Worm (Caenorhabditis elegans) whole organism, L3 larva: ENCODE results near the gene F15D4.4.

Experiments used
- R02D3.7 ChIP-seq: fragments of 150-350 bp; optimal IDR thresholded peaks from 2 replicates; lab custom pipeline; 2014; ENCODE audit warnings: missing biosample characterization, missing genetic modification characterization
- aly-2 ChIP-seq: fragments of 150-350 bp; optimal IDR thresholded peaks from 2 replicates; lab custom pipeline; 2014; ENCODE audit warnings: missing biosample characterization, missing genetic modification characterization
- ama-1 ChIP-seq: fragments of 150-350 bp; optimal IDR thresholded peaks from 2 replicates; lab custom pipeline; 2018
- ceh-16 ChIP-seq: sonication (generic microtip); optimal IDR thresholded peaks from 2 replicates; lab custom pipeline; 2017; ENCODE audit warnings: missing biosample characterization, missing genetic modification characterization
- ceh-28 ChIP-seq: fragments of 150-350 bp; optimal IDR thresholded peaks from 2 replicates; lab custom pipeline; 2014; ENCODE audit warnings: missing biosample characterization, missing genetic modification reagents, missing genetic modification characterization
- ceh-9 ChIP-seq: sonication (generic microtip); optimal IDR thresholded peaks from 2 replicates; lab custom pipeline; 2018; ENCODE audit warnings: missing biosample characterization, missing genetic modification characterization
- daf-12 ChIP-seq: fragments of 150-350 bp; optimal IDR thresholded peaks from 2 replicates; lab custom pipeline; 2014; ENCODE audit warnings: missing biosample characterization, missing genetic modification reagents, missing genetic modification characterization
- egl-27 ChIP-seq: sonication (generic microtip); optimal IDR thresholded peaks from 4 replicates; lab custom pipeline; 2017; ENCODE audit warnings: missing biosample characterization, missing genetic modification reagents, missing genetic modification characterization
- egl-5 ChIP-seq: fragments of 150-350 bp; optimal IDR thresholded peaks from 2 replicates; lab custom pipeline; 2017; ENCODE audit warnings: missing biosample characterization, missing genetic modification reagents, missing genetic modification characterization, inconsistent platforms
- elt-1 ChIP-seq: fragments of 150-350 bp; optimal IDR thresholded peaks from 2 replicates; lab custom pipeline; 2014; ENCODE audit warnings: missing biosample characterization, missing genetic modification characterization
- elt-3 ChIP-seq, 3 experiments: fragments of 150-350 bp in 1 of 3; sonication (generic microtip) in 2 of 3; optimal IDR thresholded peaks; 2 replicates in 2 of 3; 4 replicates in 1 of 3; lab custom pipeline; 2014 to 2017; ENCODE audit warnings: missing biosample characterization in 3 of 3, missing genetic modification characterization in 3 of 3
- eor-1 ChIP-seq, 2 experiments: fragments of 150-350 bp; optimal IDR thresholded peaks; 2 replicates each; lab custom pipeline; 2014 to 2018; ENCODE audit warnings: missing biosample characterization in 2 of 2, missing genetic modification characterization in 2 of 2
- fkh-2 ChIP-seq: fragments of 150-350 bp; optimal IDR thresholded peaks from 2 replicates; lab custom pipeline; 2014; ENCODE audit warnings: missing biosample characterization, missing genetic modification reagents, missing genetic modification characterization
- fos-1 ChIP-seq: fragments of 150-350 bp; optimal IDR thresholded peaks from 2 replicates; lab custom pipeline; 2014; ENCODE audit warnings: missing biosample characterization, missing genetic modification characterization
- hmg-11 ChIP-seq: sonication (generic microtip); optimal IDR thresholded peaks from 2 replicates; lab custom pipeline; 2016; ENCODE audit warnings: missing genetic modification characterization, missing compliant biosample characterization
- jun-1 ChIP-seq: fragments of 150-350 bp; optimal IDR thresholded peaks from 2 replicates; lab custom pipeline; 2014; ENCODE audit warnings: missing biosample characterization, missing genetic modification reagents, missing genetic modification characterization
- lin-15B ChIP-seq: fragments of 150-350 bp; optimal IDR thresholded peaks from 2 replicates; lab custom pipeline; 2014; ENCODE audit warnings: missing biosample characterization, missing genetic modification characterization
- lin-39 ChIP-seq: fragments of 150-350 bp; optimal IDR thresholded peaks from 2 replicates; lab custom pipeline; 2018; ENCODE audit warnings: missing biosample characterization, missing genetic modification reagents, missing genetic modification characterization
- lsy-12 ChIP-seq: sonication (generic microtip); optimal IDR thresholded peaks from 2 replicates; lab custom pipeline; 2016; ENCODE audit warnings: mild to moderate bottlenecking, missing genetic modification characterization, missing compliant biosample characterization
- mdl-1 ChIP-seq: fragments of 150-350 bp; optimal IDR thresholded peaks from 2 replicates; lab custom pipeline; 2014; ENCODE audit warnings: missing biosample characterization, missing genetic modification characterization
- mml-1 ChIP-seq: fragments of 150-350 bp; sonication (generic microtip); optimal IDR thresholded peaks from 3 replicates; lab custom pipeline; 2014; ENCODE audit warnings: missing biosample characterization, missing genetic modification characterization
- nfya-1 ChIP-seq: sonication (generic microtip); optimal IDR thresholded peaks from 2 replicates; lab custom pipeline; 2017; ENCODE audit warnings: missing genetic modification characterization, mild to moderate bottlenecking, missing compliant biosample characterization, antibody characterized with exemption, moderate library complexity; ENCODE audit not compliant: insufficient read depth
- nhr-11 ChIP-seq: fragments of 150-350 bp; optimal IDR thresholded peaks from 2 replicates; lab custom pipeline; 2014; ENCODE audit warnings: missing biosample characterization, missing genetic modification characterization
- nhr-12 ChIP-seq: fragments of 150-350 bp; optimal IDR thresholded peaks from 2 replicates; lab custom pipeline; 2014; ENCODE audit warnings: missing biosample characterization, missing genetic modification characterization
- nhr-23 ChIP-seq: fragments of 150-350 bp; optimal IDR thresholded peaks from 2 replicates; lab custom pipeline; 2014; ENCODE audit warnings: missing biosample characterization, missing genetic modification reagents, missing genetic modification characterization
- nhr-237 ChIP-seq: fragments of 150-350 bp; optimal IDR thresholded peaks from 2 replicates; lab custom pipeline; 2014; ENCODE audit warnings: missing biosample characterization, missing genetic modification characterization
- nhr-25 ChIP-seq: sonication (generic microtip); optimal IDR thresholded peaks from 2 replicates; lab custom pipeline; 2017; ENCODE audit warnings: missing biosample characterization, missing genetic modification characterization
- nhr-28 ChIP-seq: fragments of 150-350 bp; optimal IDR thresholded peaks from 2 replicates; lab custom pipeline; 2014; ENCODE audit warnings: missing biosample characterization, missing genetic modification characterization
- nhr-43 ChIP-seq: sonication (generic microtip); optimal IDR thresholded peaks from 2 replicates; lab custom pipeline; 2016; ENCODE audit warnings: mild to moderate bottlenecking, missing genetic modification characterization, missing compliant biosample characterization; ENCODE audit not compliant: poor library complexity, severe bottlenecking
- nhr-67 ChIP-seq: fragments of 150-350 bp; optimal IDR thresholded peaks from 2 replicates; lab custom pipeline; 2014; ENCODE audit warnings: missing biosample characterization, missing genetic modification characterization
- nhr-76 ChIP-seq: fragments of 150-350 bp; sonication (generic microtip); optimal IDR thresholded peaks from 5 replicates; lab custom pipeline; 2014; ENCODE audit warnings: missing biosample characterization, missing genetic modification characterization
- pha-4 ChIP-seq: fragments of 150-350 bp; optimal IDR thresholded peaks from 2 replicates; lab custom pipeline; 2014; ENCODE audit warnings: missing biosample characterization, missing genetic modification reagents, missing genetic modification characterization
- pqm-1 ChIP-seq: fragments of 150-350 bp; optimal IDR thresholded peaks from 2 replicates; lab custom pipeline; 2017; ENCODE audit warnings: missing biosample characterization, missing genetic modification characterization, inconsistent platforms
- sea-2 ChIP-seq: fragments of 150-350 bp; sonication (generic microtip); optimal IDR thresholded peaks from 4 replicates; lab custom pipeline; 2014; ENCODE audit warnings: missing biosample characterization, missing genetic modification reagents, missing genetic modification characterization
- skn-1 ChIP-seq: fragments of 150-350 bp; optimal IDR thresholded peaks from 2 replicates; lab custom pipeline; 2014; ENCODE audit warnings: missing biosample characterization, missing genetic modification characterization
- snpc-4 ChIP-seq: fragments of 150-350 bp; optimal IDR thresholded peaks from 2 replicates; lab custom pipeline; 2014; ENCODE audit warnings: missing biosample characterization, missing genetic modification characterization
- tbx-2 ChIP-seq: sonication (generic microtip); optimal IDR thresholded peaks from 2 replicates; lab custom pipeline; 2016; ENCODE audit warnings: mild to moderate bottlenecking, missing genetic modification characterization, missing compliant biosample characterization
- unc-62 ChIP-seq: fragments of 150-350 bp; sonication (generic microtip); optimal IDR thresholded peaks from 4 replicates; lab custom pipeline; 2014; ENCODE audit warnings: missing biosample characterization, missing genetic modification reagents, missing genetic modification characterization
- ztf-4 ChIP-seq: fragments of 150-350 bp; optimal IDR thresholded peaks from 2 replicates; lab custom pipeline; 2014; ENCODE audit warnings: missing biosample characterization, missing genetic modification characterization

The F15D4.4 gene

ce11 chrII:13243021-13243420, at the start of gene F15D4.4:
Gene F15D4.4 (minus strand): TSS chrII:13243121.
- no peak for TF ChIP-seq R02D3.7 (tag; lab: Kevin White, UChicago)
- no peak for TF ChIP-seq nhr-25 (tag; lab: Kevin White, UChicago)
- no peak for TF ChIP-seq ceh-16 (tag; lab: Kevin White, UChicago)
- no peak for TF ChIP-seq ceh-9
- no peak for TF ChIP-seq pqm-1 (tag; lab: Kevin White, UChicago)
- TF ChIP-seq mml-1 (tag; lab: Kevin White, UChicago), result no peak
- no peak for TF ChIP-seq eor-1 (tag; optimal IDR thresholded peaks at IDR 0.05; lab: Kevin White, UChicago)
- no peak for TF ChIP-seq nhr-67 (tag; lab: Kevin White, UChicago)
- TF ChIP-seq snpc-4 (tag; lab: Kevin White, UChicago), result no peak
- no peak for TF ChIP-seq aly-2
- no peak for TF ChIP-seq nhr-237 (tag; lab: Kevin White, UChicago)

ce11 chrII:13291406-13292124, 48.6 kb upstream of the F15D4.4 start:
- no peak for TF ChIP-seq skn-1
- peak; percentile 44 for TF ChIP-seq nfya-1 (tag; lab: Kevin White, UChicago)
- peak; percentile 31 for TF ChIP-seq nhr-76 (tag; lab: Kevin White, UChicago)
- no peak for TF ChIP-seq pqm-1 (tag; lab: Kevin White, UChicago)
- no peak for TF ChIP-seq nhr-237 (tag; lab: Kevin White, UChicago)
- TF ChIP-seq nhr-12 (tag; lab: Kevin White, UChicago), result no peak
- TF ChIP-seq nhr-11, result peak; percentile 19
- TF ChIP-seq elt-1 (tag; lab: Kevin White, UChicago), result peak; percentile 45
- peak; percentile 92 for TF ChIP-seq nhr-23 (tag; lab: Kevin White, UChicago)
- peak in 1 of 3 experiments; percentile 40 for TF ChIP-seq elt-3 (tag; optimal IDR thresholded peaks at IDR 0.05; lab: Kevin White, UChicago)
- TF ChIP-seq ztf-4 (tag; lab: Kevin White, UChicago), result peak; percentile 30
- TF ChIP-seq daf-12, result no peak
- peak; percentile 82 for TF ChIP-seq nhr-43 (tag; lab: Kevin White, UChicago)
- no peak for TF ChIP-seq hmg-11 (tag; lab: Kevin White, UChicago)
- no peak for TF ChIP-seq R02D3.7 (tag; lab: Kevin White, UChicago)
- peak; percentile 9 for TF ChIP-seq lsy-12
- peak; percentile 21 for TF ChIP-seq jun-1 (tag; lab: Kevin White, UChicago)
- TF ChIP-seq lin-39, result peak; percentile 8
- no peak for TF ChIP-seq unc-62 (GFP tag; lab: Kevin White, UChicago)
- peak; percentile 4 for TF ChIP-seq snpc-4 (tag; lab: Kevin White, UChicago)
- peak; percentile 46 for TF ChIP-seq ceh-28
- TF ChIP-seq nhr-28 (tag; lab: Kevin White, UChicago), result no peak
- TF ChIP-seq tbx-2 (tag; lab: Kevin White, UChicago), result peak; percentile 60
- TF ChIP-seq egl-27 (tag; lab: Kevin White, UChicago), result no peak
- no peak for TF ChIP-seq sea-2 (GFP tag; lab: Kevin White, UChicago)
- TF ChIP-seq lin-15B (tag; lab: Kevin White, UChicago), result peak; percentile 15
- peak; percentile 46 for TF ChIP-seq egl-5 (tag; lab: Kevin White, UChicago)
- TF ChIP-seq ama-1 (lab: Kevin White, UChicago), result peak; percentile 91
- TF ChIP-seq ceh-9, result no peak
- no peak for TF ChIP-seq nhr-67 (tag; lab: Kevin White, UChicago)
- TF ChIP-seq fos-1, result no peak
- peak; percentile 91 for TF ChIP-seq nhr-25 (tag; lab: Kevin White, UChicago)
- peak; percentile 69 for TF ChIP-seq pha-4 (tag; lab: Kevin White, UChicago)
- TF ChIP-seq mdl-1 (tag; lab: Kevin White, UChicago), result peak; percentile 70
- TF ChIP-seq fkh-2 (tag; lab: Kevin White, UChicago), result no peak
- TF ChIP-seq, all 47 proteins: peak for 20
